Worm (Caenorhabditis elegans) whole organism, L4 larva: Measurements from ENCODE around the gene str-129.

Source experiments
- F10B5.3 ChIP-seq: sonication (generic microtip); optimal IDR thresholded peaks from 2 replicates; lab custom pipeline; 2016; ENCODE audit warnings: mild to moderate bottlenecking, missing genetic modification characterization, missing compliant biosample characterization
- F49E8.2 ChIP-seq: sonication (generic microtip); optimal IDR thresholded peaks from 2 replicates; lab custom pipeline; 2016; ENCODE audit warnings: missing compliant biosample characterization, mild to moderate bottlenecking, missing genetic modification characterization, borderline replicate concordance
- ceh-28 ChIP-seq: fragments of 150-350 bp; optimal IDR thresholded peaks from 2 replicates; lab custom pipeline; 2014; ENCODE audit warnings: missing biosample characterization, missing genetic modification reagents, missing genetic modification characterization
- ceh-82 ChIP-seq: sonication (generic microtip); optimal IDR thresholded peaks from 2 replicates; lab custom pipeline; 2017; ENCODE audit warnings: missing biosample characterization, missing genetic modification characterization
- jun-1 ChIP-seq: fragments of 150-350 bp; optimal IDR thresholded peaks from 2 replicates; lab custom pipeline; 2014; ENCODE audit warnings: missing biosample characterization, missing genetic modification reagents, missing genetic modification characterization
- mep-1 ChIP-seq: fragments of 150-350 bp; sonication (generic microtip); optimal IDR thresholded peaks from 3 replicates; lab custom pipeline; 2014; ENCODE audit warnings: missing biosample characterization, missing genetic modification characterization
- nhr-237 ChIP-seq: sonication (generic microtip); optimal IDR thresholded peaks from 2 replicates; lab custom pipeline; 2017; ENCODE audit warnings: missing biosample characterization, missing genetic modification characterization
- sdz-12 ChIP-seq: fragments of 200-800 bp; sonication (Bioruptor generic); optimal IDR thresholded peaks from 2 replicates; lab custom pipeline; 2018; ENCODE audit warnings: mild to moderate bottlenecking, missing genetic modification characterization, missing compliant biosample characterization
- unc-62 ChIP-seq, 3 experiments: fragments of 150-350 bp in 1 of 3; sonication (generic microtip); optimal IDR thresholded peaks in 2 of 3; peaks in 1 of 3; 1 replicate in 1 of 3; 2 replicates in 2 of 3; lab custom pipeline; 2014 to 2017; ENCODE audit warnings: missing biosample characterization in 3 of 3, missing genetic modification characterization in 3 of 3, missing genetic modification reagents in 3 of 3, missing genotype in 1 of 3

DNA sequence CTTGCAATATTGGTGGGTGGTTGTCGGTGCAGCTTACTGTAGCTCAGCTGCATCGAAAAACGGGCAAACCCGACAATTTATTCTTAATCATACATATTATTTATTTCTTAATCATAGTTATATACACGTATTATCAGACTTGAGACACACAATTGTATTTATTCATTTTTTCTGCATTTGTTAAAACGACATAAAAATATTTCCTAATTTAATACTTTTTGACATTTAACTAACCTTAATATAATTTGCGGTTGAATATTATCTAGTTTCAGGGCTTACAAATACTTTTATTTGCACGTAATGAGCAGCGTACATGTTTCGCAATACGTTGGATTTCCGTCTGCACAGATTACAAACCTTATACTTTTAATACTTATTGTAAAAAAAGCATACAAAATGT is 33.9 kb downstream of the str-129 start, which contains the start of gene str-138:
- TF ChIP-seq F49E8.2 (tag; lab: Kevin White, UChicago) = no peak
- no peak for TF ChIP-seq F10B5.3 (tag; lab: Kevin White, UChicago)
- TF ChIP-seq ceh-28 (tag; lab: Kevin White, UChicago) = no peak
- no peak for TF ChIP-seq jun-1
- no peak for TF ChIP-seq mep-1 (tag; lab: Kevin White, UChicago)
- TF ChIP-seq nhr-237 (tag; lab: Kevin White, UChicago) = no peak
- TF ChIP-seq unc-62 (GFP tag; optimal IDR thresholded peaks at IDR 0.05 in 1 of 2; lab: Kevin White, UChicago) = no peak
- TF ChIP-seq unc-62 (tag; optimal IDR thresholded peaks at IDR 0.05; lab: Kevin White, UChicago) = no peak
- no peak for TF ChIP-seq ceh-82 (tag; lab: Kevin White, UChicago)
- no peak for TF ChIP-seq sdz-12
